Fruit fly (Drosophila melanogaster) whole organism, adult: Measurements from ENCODE around the gene Rpn11.

Experiments
- CG11617 ChIP-seq: fragments of 200-800 bp; sonication (Bioruptor generic); optimal IDR thresholded peaks from 2 replicates; lab custom pipeline; 2017; ENCODE audit warnings: mild to moderate bottlenecking, missing biosample characterization, missing genetic modification reagents, missing genetic modification characterization
- CG12768 ChIP-seq: fragments of 200-800 bp; sonication (Bioruptor generic); optimal IDR thresholded peaks from 2 replicates; lab custom pipeline; 2017; ENCODE audit warnings: missing biosample characterization, missing genetic modification characterization, mild to moderate bottlenecking, moderate library complexity, missing genetic modification reagents
- CG14711 ChIP-seq: fragments of 200-800 bp; sonication (Bioruptor generic); optimal IDR thresholded peaks from 2 replicates; lab custom pipeline; 2018; ENCODE audit warnings: missing biosample characterization, mild to moderate bottlenecking, missing genetic modification characterization, moderate library complexity
- CG1620 ChIP-seq: fragments of 200-800 bp; sonication (Bioruptor generic); optimal IDR thresholded peaks from 2 replicates; lab custom pipeline; 2016; ENCODE audit warnings: missing biosample characterization, missing genetic modification characterization
- CG33017 ChIP-seq: fragments of 200-800 bp; sonication (Bioruptor generic); optimal IDR thresholded peaks from 2 replicates; lab custom pipeline; 2018; ENCODE audit warnings: missing biosample characterization, mild to moderate bottlenecking, missing genetic modification characterization, moderate library complexity
- CG5204 ChIP-seq: fragments of 200-800 bp; sonication (Bioruptor generic); optimal IDR thresholded peaks from 2 replicates; lab custom pipeline; 2016; ENCODE audit warnings: missing biosample characterization, missing genetic modification characterization
- CG7045 ChIP-seq: fragments of 200-800 bp; sonication (Bioruptor generic); optimal IDR thresholded peaks from 2 replicates; lab custom pipeline; 2017; ENCODE audit warnings: missing biosample characterization, mild to moderate bottlenecking, missing genetic modification characterization
- CG7101 ChIP-seq: fragments of 200-800 bp; sonication (Bioruptor generic); optimal IDR thresholded peaks from 2 replicates; lab custom pipeline; 2018; ENCODE audit warnings: missing biosample characterization, mild to moderate bottlenecking, missing genetic modification characterization, moderate library complexity
- Clk ChIP-seq: fragments of 200-800 bp; sonication (Bioruptor generic); optimal IDR thresholded peaks from 2 replicates; lab custom pipeline; 2017; ENCODE audit warnings: missing biosample characterization, missing genetic modification characterization
- Crg-1 ChIP-seq: fragments of 200-800 bp; sonication (Bioruptor generic); optimal IDR thresholded peaks from 2 replicates; lab custom pipeline; 2016; ENCODE audit warnings: missing biosample characterization, missing genetic modification characterization
- Hr96 ChIP-seq: fragments of 200-800 bp; sonication (Bioruptor generic); optimal IDR thresholded peaks from 2 replicates; lab custom pipeline; 2016; ENCODE audit warnings: missing biosample characterization, missing genetic modification characterization
- Mnt ChIP-seq: fragments of 200-800 bp; sonication (Bioruptor generic); optimal IDR thresholded peaks from 2 replicates; lab custom pipeline; 2016; ENCODE audit warnings: missing biosample characterization, mild to moderate bottlenecking, missing genetic modification characterization
- bab1 ChIP-seq: fragments of 200-800 bp; sonication (Bioruptor generic); optimal IDR thresholded peaks from 3 replicates; lab custom pipeline; 2019; ENCODE audit warnings: missing biosample characterization, mild to moderate bottlenecking, missing genetic modification characterization, moderate library complexity
- cic ChIP-seq: fragments of 200-800 bp; sonication (Bioruptor generic); optimal IDR thresholded peaks from 2 replicates; lab custom pipeline; 2017; ENCODE audit warnings: missing biosample characterization, mild to moderate bottlenecking, missing genetic modification characterization, moderate library complexity
- cnc ChIP-seq, 2 experiments: fragments of >200 bp; optimal IDR thresholded peaks; 2 replicates each; lab custom pipeline; 2017
- kay ChIP-seq: fragments of 200-800 bp; sonication (Bioruptor generic); peaks from one replicate; lab custom pipeline; 2016; ENCODE audit warnings: missing biosample characterization, missing genetic modification characterization, borderline replicate concordance
- ovo ChIP-seq: fragments of 200-800 bp; sonication (Bioruptor generic); optimal IDR thresholded peaks from 2 replicates; lab custom pipeline; 2016; ENCODE audit warnings: missing biosample characterization, missing genetic modification characterization
- pad ChIP-seq: fragments of 200-800 bp; sonication (Bioruptor generic); optimal IDR thresholded peaks from 3 replicates; lab custom pipeline; 2017; ENCODE audit warnings: missing biosample characterization, missing genetic modification characterization, mild to moderate bottlenecking, moderate library complexity, missing genetic modification reagents
- tj ChIP-seq: fragments of 200-800 bp; sonication (Bioruptor generic); optimal IDR thresholded peaks from 3 replicates; lab custom pipeline; 2017; ENCODE audit warnings: missing biosample characterization, mild to moderate bottlenecking, missing genetic modification characterization, moderate library complexity
- toe ChIP-seq: fragments of 200-800 bp; sonication (Bioruptor generic); optimal IDR thresholded peaks from 2 replicates; lab custom pipeline; 2016; ENCODE audit warnings: missing biosample characterization, missing genetic modification characterization

Gene Rpn11

DNA sequence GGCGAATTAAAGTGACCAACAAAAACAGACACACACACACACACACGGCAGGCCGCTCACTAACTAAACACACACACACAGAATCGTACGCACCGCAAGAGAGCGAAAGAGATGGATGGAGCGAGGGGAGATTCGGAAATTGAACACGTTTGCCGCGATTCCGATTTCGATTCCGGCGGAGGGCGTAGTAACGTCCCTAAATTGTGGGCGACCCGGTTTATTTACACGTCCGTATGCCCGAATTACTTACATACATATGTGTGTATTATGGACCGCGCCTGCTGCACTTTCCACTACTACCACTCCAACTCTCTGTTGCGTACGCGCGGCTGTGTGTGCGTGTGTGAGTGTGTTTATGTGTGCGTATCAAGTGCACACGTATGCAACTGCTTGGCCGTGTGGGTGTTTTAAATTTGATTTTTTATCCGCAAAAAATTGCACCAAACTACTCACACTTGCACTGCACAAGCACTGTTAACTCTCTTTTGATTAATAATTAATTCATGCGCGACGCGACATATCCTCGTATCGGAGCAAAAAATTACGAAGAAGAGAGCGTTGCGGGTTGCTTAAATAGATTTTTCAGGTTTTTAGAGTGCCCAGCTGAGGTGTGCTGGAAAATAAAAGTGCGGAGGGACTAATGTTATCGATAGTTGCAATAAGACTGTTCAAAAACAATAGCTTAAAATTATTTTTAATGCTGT is 33.6 kb upstream of the Rpn11 start, which contains the start of gene Pgant5:
Pgant5 (minus strand) TSS at position 601 of the 704 bp plus-strand sequence.
- TF ChIP-seq Mnt (GFP tag; lab: Kevin White, UChicago) (peak; percentile 49), CG14711 (tag; lab: Kevin White, UChicago) (no peak), cnc (optimal IDR thresholded peaks at IDR 0.05; lab: Kevin White, UChicago) (no peak), CG11617 (GFP tag; lab: Kevin White, UChicago) (peak; percentile 29), kay (no peak), bab1 (GFP tag; lab: Kevin White, UChicago) (no peak), ovo (no peak), CG7101 (tag; lab: Kevin White, UChicago) (peak; percentile 3), pad (peak; percentile 4), CG5204 (GFP tag; lab: Kevin White, UChicago) (no peak), Crg-1 (no peak), Clk (no peak), Hr96 (GFP tag; lab: Kevin White, UChicago) (peak; percentile 63), tj (GFP tag; lab: Kevin White, UChicago) (peak; percentile 52), CG12768 (GFP tag; lab: Kevin White, UChicago) (peak; percentile 50), CG33017 (peak; percentile 57), toe (GFP tag; lab: Kevin White, UChicago) (no peak), cic (peak; percentile 55), CG7045 (GFP tag; lab: Kevin White, UChicago) (peak; percentile 27), CG1620 (GFP tag; lab: Kevin White, UChicago) (peak; percentile 42)

- no peak for TF ChIP-seq CG5204 (GFP tag; lab: Kevin White, UChicago)
- no peak for TF ChIP-seq cnc (optimal IDR thresholded peaks at IDR 0.05; lab: Kevin White, UChicago)
- no peak for TF ChIP-seq CG33017
- TF ChIP-seq bab1 (GFP tag; lab: Kevin White, UChicago) = no peak
- TF ChIP-seq tj (GFP tag; lab: Kevin White, UChicago) = no peak
- TF ChIP-seq CG1620 (GFP tag; lab: Kevin White, UChicago) = no peak
- TF ChIP-seq cic = no peak
- TF ChIP-seq CG7045 (GFP tag; lab: Kevin White, UChicago) = no peak
- no peak for TF ChIP-seq CG11617 (GFP tag; lab: Kevin White, UChicago)
- TF ChIP-seq CG7101 (tag; lab: Kevin White, UChicago) = no peak
- no peak for TF ChIP-seq toe (GFP tag; lab: Kevin White, UChicago)
- TF ChIP-seq Mnt (GFP tag; lab: Kevin White, UChicago) = no peak
- no peak for TF ChIP-seq Clk
- no peak for TF ChIP-seq kay
- TF ChIP-seq pad = no peak
Measured at dm6 chr2L:5092597-5092991, 33.0 kb upstream of the Rpn11 start.

dm6 chr2L:5092145-5092544 is 32.6 kb upstream of the Rpn11 start:
- TF ChIP-seq Crg-1 (no peak), CG12768 (GFP tag; lab: Kevin White, UChicago) (peak; percentile 13)

DNA sequence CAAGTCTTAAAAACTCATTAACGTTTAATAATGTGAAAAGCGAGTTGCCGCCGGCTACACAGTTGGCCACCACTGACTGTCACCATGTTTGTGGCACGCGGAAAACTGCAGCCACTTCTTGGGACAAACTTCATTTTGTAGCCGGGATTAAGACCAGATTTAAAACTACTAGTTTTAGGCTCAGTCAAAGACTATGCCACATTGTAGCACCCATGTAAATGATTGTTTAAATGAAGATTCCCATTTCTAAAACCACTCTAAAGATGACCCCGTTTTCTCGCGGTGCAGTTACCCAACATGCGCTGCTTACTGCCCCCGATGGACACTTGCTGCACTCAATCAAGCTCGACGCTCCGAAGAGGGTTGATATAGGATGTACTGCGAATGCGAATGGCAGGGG is 30.8 kb upstream of the Rpn11 start:
- no peak for TF ChIP-seq cic
- TF ChIP-seq Hr96 (GFP tag; lab: Kevin White, UChicago) = no peak

dm6 chr2L:5089642-5090041 is 30.1 kb upstream of the Rpn11 start:
- TF ChIP-seq CG7101 (tag; lab: Kevin White, UChicago) = no peak
- TF ChIP-seq tj (GFP tag; lab: Kevin White, UChicago) = peak; percentile 94
- no peak for TF ChIP-seq Clk

dm6 chr2L:5088649-5089270 is 29.2 kb upstream of the Rpn11 start:
- peak; percentile 91 for TF ChIP-seq tj (GFP tag; lab: Kevin White, UChicago)
- TF ChIP-seq CG1620 (GFP tag; lab: Kevin White, UChicago) = no peak

DNA sequence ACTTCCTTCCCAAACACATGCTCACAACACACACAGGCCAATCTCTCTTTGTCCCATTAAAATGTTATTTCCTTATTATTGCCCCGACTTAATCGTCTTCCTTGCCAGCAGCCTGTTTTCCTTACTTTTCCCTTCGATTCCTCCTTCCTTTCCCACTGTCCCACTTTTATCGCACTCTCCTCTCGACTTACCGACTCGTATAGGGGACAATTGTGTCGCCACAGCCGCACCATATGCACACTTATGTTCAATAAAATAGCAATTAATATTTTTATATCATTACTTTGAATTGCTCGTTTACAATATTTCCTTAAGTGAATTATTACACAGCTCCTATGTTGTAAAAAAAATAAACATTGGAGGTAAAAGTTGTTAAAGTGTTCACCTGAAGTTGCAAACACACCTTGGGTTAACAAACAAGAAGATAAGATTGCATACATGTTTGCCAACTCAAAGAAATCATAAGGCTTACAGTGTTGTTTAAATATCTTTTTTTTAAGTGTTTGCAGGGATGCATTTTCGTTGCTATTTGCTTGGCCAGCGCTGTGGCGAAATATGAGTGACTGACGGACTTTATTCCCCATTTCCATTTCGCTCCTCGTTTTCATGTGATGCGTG is 27.4 kb upstream of the Rpn11 start:
- TF ChIP-seq pad (peak; percentile 25), Clk (no peak), Mnt (GFP tag; lab: Kevin White, UChicago) (no peak), CG11617 (GFP tag; lab: Kevin White, UChicago) (peak; percentile 35), CG1620 (GFP tag; lab: Kevin White, UChicago) (no peak), Crg-1 (peak; percentile 30), kay (peak; percentile 24), bab1 (GFP tag; lab: Kevin White, UChicago) (peak; percentile 74), CG33017 (no peak), ovo (no peak), CG7045 (GFP tag; lab: Kevin White, UChicago) (no peak), toe (GFP tag; lab: Kevin White, UChicago) (no peak), CG7101 (tag; lab: Kevin White, UChicago) (peak; percentile 47), CG5204 (GFP tag; lab: Kevin White, UChicago) (no peak), tj (GFP tag; lab: Kevin White, UChicago) (peak; percentile 9), CG14711 (tag; lab: Kevin White, UChicago) (peak; percentile 49), cnc (optimal IDR thresholded peaks at IDR 0.05; lab: Kevin White, UChicago) (no peak), cic (no peak), CG12768 (GFP tag; lab: Kevin White, UChicago) (no peak), Hr96 (GFP tag; lab: Kevin White, UChicago) (peak; percentile 35)
